Worm (Caenorhabditis elegans) whole organism, late embryonic: ENCODE data around the gene F54D5.17.
"Not testable (repeated sequence)": the region's sequence is repeated elsewhere in the genome, so short reads cannot be mapped to it uniquely, and the experiment has no call there.

ENCODE experiments used
- F13H6.1 ChIP-seq: sonication (generic microtip); optimal IDR thresholded peaks from 2 replicates; lab custom pipeline; 2016; ENCODE audit warnings: missing genetic modification characterization, missing compliant biosample characterization
- T23F11.4 ChIP-seq: fragments of 200-800 bp; sonication (Bioruptor generic); optimal IDR thresholded peaks from 2 replicates; lab custom pipeline; 2018; ENCODE audit warnings: mild to moderate bottlenecking, missing genetic modification characterization, missing compliant biosample characterization
- ahr-1 ChIP-seq: sonication (generic microtip); optimal IDR thresholded peaks from 2 replicates; lab custom pipeline; 2016; ENCODE audit warnings: missing genetic modification characterization, missing compliant biosample characterization
- ama-1 ChIP-seq: fragments of 150-350 bp; optimal IDR thresholded peaks from 2 replicates; lab custom pipeline; 2014
- ceh-18 ChIP-seq: sonication (generic microtip); optimal IDR thresholded peaks from 2 replicates; lab custom pipeline; 2016; ENCODE audit warnings: missing genetic modification characterization, missing compliant biosample characterization
- ceh-19 ChIP-seq: fragments of 200-800 bp; sonication (Bioruptor generic); optimal IDR thresholded peaks from 2 replicates; lab custom pipeline; 2018; ENCODE audit warnings: mild to moderate bottlenecking, missing genetic modification characterization, missing compliant biosample characterization
- ceh-2 ChIP-seq: sonication (generic microtip); optimal IDR thresholded peaks from 2 replicates; lab custom pipeline; 2016; ENCODE audit warnings: missing genotype, missing genetic modification characterization, missing compliant biosample characterization
- ceh-22 ChIP-seq: sonication (generic microtip); optimal IDR thresholded peaks from 2 replicates; lab custom pipeline; 2017; ENCODE audit warnings: missing biosample characterization, missing genetic modification characterization
- ceh-24 ChIP-seq: sonication (generic microtip); optimal IDR thresholded peaks from 2 replicates; lab custom pipeline; 2016; ENCODE audit warnings: mild to moderate bottlenecking, missing genetic modification characterization, missing compliant biosample characterization
- ceh-30 ChIP-seq: fragments of 150-350 bp; optimal IDR thresholded peaks from 2 replicates; lab custom pipeline; 2014; ENCODE audit warnings: missing biosample characterization, missing genetic modification characterization
- ceh-31 ChIP-seq: sonication (generic microtip); optimal IDR thresholded peaks from 2 replicates; lab custom pipeline; 2016; ENCODE audit warnings: missing genetic modification characterization, missing compliant biosample characterization
- ceh-34 ChIP-seq: sonication (generic microtip); optimal IDR thresholded peaks from 2 replicates; lab custom pipeline; 2016; ENCODE audit warnings: mild to moderate bottlenecking, missing genetic modification characterization, missing compliant biosample characterization
- ceh-45 ChIP-seq: fragments of 200-800 bp; sonication (Bioruptor generic); IDR thresholded peaks from 2 replicates; pipeline ENCODE4 v1.3.6; 2022; ENCODE audit warnings: missing genetic modification reagents, missing genetic modification characterization, missing compliant biosample characterization
- ceh-48 ChIP-seq: sonication (generic microtip); optimal IDR thresholded peaks from 2 replicates; lab custom pipeline; 2016; ENCODE audit warnings: missing genetic modification characterization, inconsistent platforms, missing compliant biosample characterization
- ceh-6 ChIP-seq: fragments of 200-800 bp; sonication (Bioruptor generic); optimal IDR thresholded peaks from 2 replicates; lab custom pipeline; 2018; ENCODE audit warnings: mild to moderate bottlenecking, missing genetic modification characterization, missing compliant biosample characterization
- ceh-9 ChIP-seq: sonication (generic microtip); optimal IDR thresholded peaks from 2 replicates; lab custom pipeline; 2016; ENCODE audit warnings: mild to moderate bottlenecking, missing genetic modification characterization, inconsistent platforms, missing compliant biosample characterization
- che-1 ChIP-seq: sonication (generic microtip); optimal IDR thresholded peaks from 2 replicates; lab custom pipeline; 2016; ENCODE audit warnings: mild to moderate bottlenecking, missing genetic modification characterization, missing compliant biosample characterization
- elt-2 ChIP-seq: sonication (generic microtip); optimal IDR thresholded peaks from 2 replicates; lab custom pipeline; 2016; ENCODE audit warnings: missing genetic modification reagents, missing genetic modification characterization, missing compliant biosample characterization
- fkh-10 ChIP-seq: fragments of 150-350 bp; optimal IDR thresholded peaks from 2 replicates; lab custom pipeline; 2014; ENCODE audit warnings: missing biosample characterization, missing genetic modification reagents, missing genetic modification characterization
- fkh-6 ChIP-seq: sonication (generic microtip); optimal IDR thresholded peaks from 2 replicates; lab custom pipeline; 2016; ENCODE audit warnings: missing genetic modification characterization, missing compliant biosample characterization
- gmeb-2 ChIP-seq: sonication (generic microtip); optimal IDR thresholded peaks from 2 replicates; lab custom pipeline; 2016; ENCODE audit warnings: missing genetic modification characterization, inconsistent platforms, missing compliant biosample characterization
- hlh-15 ChIP-seq: sonication (generic microtip); optimal IDR thresholded peaks from 2 replicates; lab custom pipeline; 2016; ENCODE audit warnings: missing genetic modification characterization, missing compliant biosample characterization
- hlh-8 ChIP-seq: sonication (generic microtip); optimal IDR thresholded peaks from 2 replicates; lab custom pipeline; 2016; ENCODE audit warnings: missing genotype, missing genetic modification characterization, missing compliant biosample characterization
- lim-6 ChIP-seq: sonication (generic microtip); optimal IDR thresholded peaks from 2 replicates; lab custom pipeline; 2016; ENCODE audit warnings: missing genetic modification characterization, missing compliant biosample characterization
- lin-11 ChIP-seq: fragments of 200-800 bp; sonication (Bioruptor generic); optimal IDR thresholded peaks from 2 replicates; lab custom pipeline; 2018; ENCODE audit warnings: mild to moderate bottlenecking, missing genetic modification characterization, missing compliant biosample characterization
- nfya-1 ChIP-seq: sonication (generic microtip); optimal IDR thresholded peaks from 2 replicates; lab custom pipeline; 2017; ENCODE audit warnings: missing genetic modification characterization, mild to moderate bottlenecking, missing compliant biosample characterization, antibody characterized with exemption, moderate library complexity
- nhr-11 ChIP-seq: fragments of 150-350 bp; optimal IDR thresholded peaks from 2 replicates; lab custom pipeline; 2014; ENCODE audit warnings: missing biosample characterization, missing genetic modification characterization
- nhr-232 ChIP-seq: sonication (generic microtip); optimal IDR thresholded peaks from 2 replicates; lab custom pipeline; 2016; ENCODE audit warnings: missing genetic modification characterization, missing compliant biosample characterization
- odd-2 ChIP-seq: sonication (generic microtip); optimal IDR thresholded peaks from 2 replicates; lab custom pipeline; 2017; ENCODE audit warnings: antibody characterized with exemption, mild to moderate bottlenecking, missing genetic modification characterization, missing compliant biosample characterization
- pat-9 ChIP-seq: fragments of 200-800 bp; sonication (Bioruptor generic); optimal IDR thresholded peaks from 2 replicates; lab custom pipeline; 2018; ENCODE audit warnings: mild to moderate bottlenecking, missing genetic modification characterization, moderate library complexity, missing compliant biosample characterization
- pax-1 ChIP-seq: fragments of 150-350 bp; optimal IDR thresholded peaks from 2 replicates; lab custom pipeline; 2014; ENCODE audit warnings: missing biosample characterization, missing genetic modification characterization
- pha-4 ChIP-seq: fragments of 150-350 bp; optimal IDR thresholded peaks from 2 replicates; lab custom pipeline; 2018; ENCODE audit warnings: missing biosample characterization, missing genetic modification reagents, missing genetic modification characterization
- pqm-1 ChIP-seq: sonication (generic microtip); optimal IDR thresholded peaks from 2 replicates; lab custom pipeline; 2016; ENCODE audit warnings: missing genetic modification characterization, missing compliant biosample characterization
- pros-1 ChIP-seq: fragments of 150-350 bp; optimal IDR thresholded peaks from 2 replicates; lab custom pipeline; 2014; ENCODE audit warnings: missing biosample characterization, missing genetic modification reagents, missing genetic modification characterization
- rnt-1 ChIP-seq: sonication (generic microtip); optimal IDR thresholded peaks from 2 replicates; lab custom pipeline; 2016; ENCODE audit warnings: missing genetic modification characterization, missing compliant biosample characterization
- sdc-2 ChIP-seq: sonication (generic microtip); optimal IDR thresholded peaks from 2 replicates; lab custom pipeline; 2016; ENCODE audit warnings: missing genotype, missing genetic modification characterization, missing compliant biosample characterization
- syd-9 ChIP-seq: sonication (generic microtip); optimal IDR thresholded peaks from 2 replicates; lab custom pipeline; 2016; ENCODE audit warnings: mild to moderate bottlenecking, missing genetic modification characterization, moderate library complexity, missing compliant biosample characterization
- tbx-2 ChIP-seq: sonication (generic microtip); optimal IDR thresholded peaks from 2 replicates; lab custom pipeline; 2016; ENCODE audit warnings: missing genetic modification characterization, missing compliant biosample characterization
- unc-55 ChIP-seq: sonication (generic microtip); optimal IDR thresholded peaks from 2 replicates; lab custom pipeline; 2017; ENCODE audit warnings: missing biosample characterization, missing genetic modification reagents, missing genetic modification characterization
- unc-86 ChIP-seq: sonication (generic microtip); optimal IDR thresholded peaks from 2 replicates; lab custom pipeline; 2016; ENCODE audit warnings: missing genetic modification characterization, missing compliant biosample characterization
- zip-5 ChIP-seq: sonication (generic microtip); optimal IDR thresholded peaks from 2 replicates; lab custom pipeline; 2016; ENCODE audit warnings: missing genetic modification characterization, missing compliant biosample characterization
- ztf-16 ChIP-seq: sonication (generic microtip); optimal IDR thresholded peaks from 2 replicates; lab custom pipeline; 2017; ENCODE audit warnings: missing genetic modification characterization, missing compliant biosample characterization

F54D5.17 gene

ce11 chrII:11545952-11546325 lies 10.5 kb upstream of the F54D5.17 start:
- no peak for TF ChIP-seq ceh-9 (tag; lab: Kevin White, UChicago)
- TF ChIP-seq fkh-10 (GFP tag; lab: Kevin White, UChicago) = no peak
- TF ChIP-seq nhr-232 (tag; lab: Kevin White, UChicago) = no peak
- no peak for TF ChIP-seq sdc-2 (tag; lab: Kevin White, UChicago)

- TF ChIP-seq ceh-34 (tag; lab: Kevin White, UChicago) = no peak
- no peak for TF ChIP-seq T23F11.4 (GFP tag; lab: Kevin White, UChicago)
- TF ChIP-seq nfya-1 (tag; lab: Kevin White, UChicago) = no peak
- TF ChIP-seq elt-2 = peak; percentile 30
- TF ChIP-seq ceh-6 (GFP tag; lab: Kevin White, UChicago) = peak; percentile 29
- TF ChIP-seq ceh-48 (tag; lab: Kevin White, UChicago) = no peak
- TF ChIP-seq zip-5 (tag; lab: Kevin White, UChicago) = no peak
- no peak for TF ChIP-seq hlh-8 (tag; lab: Kevin White, UChicago)
- TF ChIP-seq F13H6.1 (tag; lab: Kevin White, UChicago) = no peak
- peak; percentile 79 for TF ChIP-seq ama-1 (lab: Kevin White, UChicago)
- no peak for TF ChIP-seq hlh-15 (tag; lab: Kevin White, UChicago)
- peak; percentile 17 for TF ChIP-seq ceh-30 (tag; lab: Kevin White, UChicago)
- no peak for TF ChIP-seq gmeb-2 (tag; lab: Kevin White, UChicago)
- TF ChIP-seq ceh-45 (GFP tag; lab: Robert Waterston, UW) = no peak
- peak; percentile 28 for TF ChIP-seq rnt-1
- TF ChIP-seq ceh-19 (GFP tag; lab: Kevin White, UChicago) = no peak
- no peak for TF ChIP-seq ceh-31 (tag; lab: Kevin White, UChicago)
- no peak for TF ChIP-seq pax-1 (tag; lab: Kevin White, UChicago)
- TF ChIP-seq ceh-2 (tag; lab: Kevin White, UChicago) = no peak
- TF ChIP-seq che-1 = no peak
- no peak for TF ChIP-seq sdc-2 (tag; lab: Kevin White, UChicago)
- TF ChIP-seq lim-6 (tag; lab: Kevin White, UChicago) = no peak
- no peak for TF ChIP-seq pha-4 (tag; lab: Kevin White, UChicago)
- TF ChIP-seq, all 69 proteins: peak for 5
Measured at ce11 chrII:11547254-11547687, 9.2 kb upstream of the F54D5.17 start, which contains the start of gene F54D5.7. Gene F54D5.7, plus strand, starts transcription at chrII:11547517.

- not testable (repeated sequence) for TF ChIP-seq lin-11, odd-2, unc-86 (tag; lab: Kevin White, UChicago)
Measured at ce11 chrII:11551981-11552380, 4.5 kb upstream of the F54D5.17 start, which contains the start of gene dhgd-1. Gene dhgd-1, minus strand, starts transcription at chrII:11552081.

- TF ChIP-seq ceh-34 (tag; lab: Kevin White, UChicago) = peak; percentile 64
- TF ChIP-seq ceh-22 (tag; lab: Kevin White, UChicago) = no peak
- no peak for TF ChIP-seq nhr-11 (tag; lab: Kevin White, UChicago)
- peak; percentile 38 for TF ChIP-seq hlh-8 (tag; lab: Kevin White, UChicago)
- TF ChIP-seq odd-2 (tag; lab: Kevin White, UChicago) = no peak
- no peak for TF ChIP-seq pqm-1 (tag; lab: Kevin White, UChicago)
- TF ChIP-seq unc-55 (GFP tag; lab: Kevin White, UChicago) = no peak
- peak; percentile 5 for TF ChIP-seq tbx-2 (tag; lab: Kevin White, UChicago)
- TF ChIP-seq syd-9 (tag; lab: Kevin White, UChicago) = no peak
Measured at ce11 chrII:11555634-11556033, 804 bp upstream of the F54D5.17 start, which contains the start of gene F54D5.24. Gene F54D5.24, plus strand, starts transcription at chrII:11555949.

ce11 chrII:11564127-11564526 lies 7.7 kb downstream of the F54D5.17 start, which contains the start of gene F54D5.15:
Gene F54D5.15, minus strand, starts transcription at chrII:11564227.
- TF ChIP-seq fkh-10 (GFP tag; lab: Kevin White, UChicago) (no peak), ceh-9 (tag; lab: Kevin White, UChicago) (no peak), ztf-16 (tag; lab: Kevin White, UChicago) (no peak), ceh-24 (tag; lab: Kevin White, UChicago) (no peak), sdc-2 (tag; lab: Kevin White, UChicago) (no peak), ceh-31 (tag; lab: Kevin White, UChicago) (no peak), nhr-232 (tag; lab: Kevin White, UChicago) (no peak), pat-9 (tag; lab: Kevin White, UChicago) (no peak), pros-1 (no peak), ahr-1 (tag; lab: Kevin White, UChicago) (no peak), fkh-6 (tag; lab: Kevin White, UChicago) (no peak), ceh-18 (tag; lab: Kevin White, UChicago) (no peak)
